Comparison of ENCODE assay signal across 2 fruit fly cellular contexts in the genomic region with DNA sequence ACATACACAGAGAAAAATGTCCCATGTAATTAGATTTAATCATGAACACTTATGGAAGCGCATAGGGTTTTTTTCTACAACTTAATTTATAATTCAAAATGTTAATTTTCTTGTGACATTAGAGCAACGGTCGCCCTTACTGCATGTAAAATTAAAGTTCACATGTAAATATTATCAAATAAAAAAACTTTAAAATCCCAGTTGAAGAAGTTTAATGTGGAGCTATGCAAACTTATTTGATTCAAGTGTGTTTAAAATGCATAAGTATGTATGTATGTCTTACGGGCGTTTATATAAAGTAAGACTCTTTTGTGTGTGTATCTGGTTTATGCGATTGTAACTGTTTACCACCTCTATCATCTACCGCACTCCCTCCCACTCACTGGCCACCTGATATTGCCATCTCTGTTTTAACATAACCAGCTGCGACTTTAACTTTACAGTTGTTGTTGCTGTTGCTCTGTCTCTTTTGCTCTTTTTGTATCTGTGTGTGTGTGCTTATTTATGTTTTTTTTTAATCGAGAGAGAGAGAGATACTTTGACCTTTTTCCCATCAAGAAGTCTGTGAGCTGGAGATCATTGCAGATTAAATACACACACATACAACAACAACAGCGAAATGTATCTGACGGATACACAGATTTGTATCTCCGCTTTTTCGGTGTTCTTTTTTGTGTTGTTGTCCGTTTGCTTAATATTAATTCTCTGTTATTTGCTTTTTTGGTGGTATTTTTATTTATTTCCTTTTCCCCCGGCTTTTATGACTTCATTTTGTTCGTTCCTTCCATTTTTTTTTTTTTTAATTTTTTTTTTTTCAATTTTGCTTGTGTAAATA.
TF ChIP-seq lines count a peak whose summit lies in the region.

No protein-coding gene starts in this region.

TF ChIP-seq in whole organism, embryonic, 481 proteins besides CTCF, POLR2A, EP300 and RAD21 (continued from another document and continues in another):
- TF ChIP-seq Deaf1 (tag; optimal IDR thresholded peaks at IDR 0.05; lab: Kevin White, UChicago): peak; percentile 26
- TF ChIP-seq CG7928 (GFP tag; optimal IDR thresholded peaks at IDR 0.05; lab: Kevin White, UChicago): no peak
- TF ChIP-seq Bdp1 (GFP tag; optimal IDR thresholded peaks at IDR 0.05; lab: Kevin White, UChicago): peak; percentile 79
- peak; percentile 70 for TF ChIP-seq Max (GFP tag; optimal IDR thresholded peaks at IDR 0.05; lab: Kevin White, UChicago)
- TF ChIP-seq CG12299 (tag; optimal IDR thresholded peaks at IDR 0.05; lab: Kevin White, UChicago): peak; percentile 88
- TF ChIP-seq CG2875 (GFP tag; optimal IDR thresholded peaks at IDR 0.05; lab: Kevin White, UChicago): peak; percentile 85
- peak; percentile 97 for TF ChIP-seq nmo (GFP tag; optimal IDR thresholded peaks at IDR 0.05; lab: Kevin White, UChicago)
- TF ChIP-seq bcd (GFP tag; optimal IDR thresholded peaks at IDR 0.05; lab: Kevin White, UChicago): peak; percentile 84
- no peak for TF ChIP-seq CG1024 (GFP tag; IDR thresholded peaks at IDR 0.05; lab: Robert Waterston, UW)
- TF ChIP-seq CrebB (tag; optimal IDR thresholded peaks at IDR 0.05; lab: Kevin White, UChicago): peak; percentile 71
- peak; percentile 91 for TF ChIP-seq Hmr (GFP tag; optimal IDR thresholded peaks at IDR 0.05; lab: Kevin White, UChicago)
- peak; percentile 52 for TF ChIP-seq tgo (GFP tag; IDR thresholded peaks at IDR 0.05; lab: Robert Waterston, UW)
- TF ChIP-seq CG3726 (GFP tag; IDR thresholded peaks at IDR 0.05; lab: Robert Waterston, UW): no peak
- peak; percentile 15 for TF ChIP-seq Fer2 (tag; optimal IDR thresholded peaks at IDR 0.05; lab: Kevin White, UChicago)
- TF ChIP-seq az2 (GFP tag; optimal IDR thresholded peaks at IDR 0.05; lab: Kevin White, UChicago): peak; percentile 90
- no peak for TF ChIP-seq bigmax (GFP tag; optimal IDR thresholded peaks at IDR 0.05; lab: Kevin White, UChicago)
- TF ChIP-seq CG9797 (GFP tag; optimal IDR thresholded peaks at IDR 0.05; lab: Kevin White, UChicago): no peak
- TF ChIP-seq Sin3A (optimal IDR thresholded peaks at IDR 0.05; lab: Kevin White, UChicago): no peak
- peak; percentile 50 for TF ChIP-seq Myb (GFP tag; optimal IDR thresholded peaks at IDR 0.05; lab: Kevin White, UChicago)
- TF ChIP-seq Rfx (GFP tag; IDR thresholded peaks at IDR 0.05; lab: Robert Waterston, UW): peak; percentile 26; the same call in 1 of the 2 replicates
- TF ChIP-seq CG3163 (GFP tag; optimal IDR thresholded peaks at IDR 0.05; lab: Kevin White, UChicago): peak; percentile 3
- TF ChIP-seq dm (GFP tag; optimal IDR thresholded peaks at IDR 0.05; lab: Kevin White, UChicago): peak; percentile 60
- peak; percentile 91 for TF ChIP-seq phol (tag; optimal IDR thresholded peaks at IDR 0.05; lab: Kevin White, UChicago)
- no peak for TF ChIP-seq ase (GFP tag; IDR thresholded peaks at IDR 0.05; lab: Robert Waterston, UW)
- no peak for TF ChIP-seq CkIIα-i1 (GFP tag; IDR thresholded peaks at IDR 0.05; lab: Robert Waterston, UW)
- peak; percentile 96 for TF ChIP-seq Oli (tag; optimal IDR thresholded peaks at IDR 0.05; lab: Kevin White, UChicago)
- TF ChIP-seq lilli (GFP tag; optimal IDR thresholded peaks at IDR 0.05; lab: Kevin White, UChicago): peak; percentile 82
- no peak for TF ChIP-seq MTF-1 (GFP tag; optimal IDR thresholded peaks at IDR 0.05; lab: Kevin White, UChicago; ENCODE audit: borderline replicate concordance)
- TF ChIP-seq tx (GFP tag; optimal IDR thresholded peaks at IDR 0.05; lab: Kevin White, UChicago): peak; percentile 84
- TF ChIP-seq CG2120 (GFP tag; optimal IDR thresholded peaks at IDR 0.05; lab: Kevin White, UChicago): peak; percentile 80
- peak; percentile 97 for TF ChIP-seq gem (tag; optimal IDR thresholded peaks at IDR 0.05; lab: Kevin White, UChicago)
- no peak for TF ChIP-seq usp (GFP tag; optimal IDR thresholded peaks at IDR 0.05; lab: Kevin White, UChicago)
- no peak for TF ChIP-seq Lpt (GFP tag; optimal IDR thresholded peaks at IDR 0.05; lab: Kevin White, UChicago)
- no peak for TF ChIP-seq Opbp (GFP tag; IDR thresholded peaks at IDR 0.05; lab: Robert Waterston, UW; ENCODE audit: partially characterized antibody)
- peak; percentile 94 for TF ChIP-seq CG30403 (GFP tag; optimal IDR thresholded peaks at IDR 0.05; lab: Kevin White, UChicago)
- no peak for TF ChIP-seq CG1647 (GFP tag; optimal IDR thresholded peaks at IDR 0.05; lab: Kevin White, UChicago)
- TF ChIP-seq run (tag; optimal IDR thresholded peaks at IDR 0.05; lab: Kevin White, UChicago): peak; percentile 88
- TF ChIP-seq CG18619 (GFP tag; optimal IDR thresholded peaks at IDR 0.05; lab: Kevin White, UChicago): peak; percentile 86
- TF ChIP-seq CG15479 (GFP tag; optimal IDR thresholded peaks at IDR 0.05; lab: Kevin White, UChicago): peak; percentile 38
- TF ChIP-seq CG9932 (GFP tag; IDR thresholded peaks at IDR 0.05; lab: Robert Waterston, UW): no peak
- TF ChIP-seq CG13296 (GFP tag; optimal IDR thresholded peaks at IDR 0.05; lab: Kevin White, UChicago): peak; percentile 71
- TF ChIP-seq h (optimal IDR thresholded peaks at IDR 0.05; lab: Kevin White, UChicago): no peak
- TF ChIP-seq hth (optimal IDR thresholded peaks at IDR 0.05; lab: Kevin White, UChicago): no peak
- peak; percentile 51 for TF ChIP-seq Antp (GFP tag; optimal IDR thresholded peaks at IDR 0.05; lab: Kevin White, UChicago)
- peak; percentile 8 for TF ChIP-seq gro (GFP tag; optimal IDR thresholded peaks at IDR 0.05; lab: Kevin White, UChicago)
- peak; percentile 81 for TF ChIP-seq pnt (GFP tag; optimal IDR thresholded peaks at IDR 0.05; lab: Kevin White, UChicago)
- TF ChIP-seq dimm (GFP tag; IDR thresholded peaks at IDR 0.05; lab: Robert Waterston, UW): 0 out of 2 replicates have a peak, but pooled peaks have one; percentile 17
- TF ChIP-seq CG7786 (GFP tag; optimal IDR thresholded peaks at IDR 0.05; lab: Kevin White, UChicago): peak; percentile 75
- TF ChIP-seq dmrt99B (tag; optimal IDR thresholded peaks at IDR 0.05; lab: Kevin White, UChicago): peak; percentile 97
- peak; percentile 94 for TF ChIP-seq CG8924 (tag; optimal IDR thresholded peaks at IDR 0.05; lab: Kevin White, UChicago)
- TF ChIP-seq CG31224 (GFP tag; IDR thresholded peaks at IDR 0.05; lab: Robert Waterston, UW): peak; percentile 45
- peak; percentile 33 for TF ChIP-seq CG10274 (GFP tag; optimal IDR thresholded peaks at IDR 0.05; lab: Kevin White, UChicago)
- TF ChIP-seq CG10267 (tag; optimal IDR thresholded peaks at IDR 0.05; lab: Kevin White, UChicago): peak; percentile 70
- peak; percentile 44; the same call in 1 of the 2 replicates for TF ChIP-seq ranshi (GFP tag; IDR thresholded peaks at IDR 0.05; lab: Robert Waterston, UW)
- TF ChIP-seq dan (GFP tag; IDR thresholded peaks at IDR 0.05; lab: Robert Waterston, UW): no peak
- no peak for TF ChIP-seq Dll (GFP tag; IDR thresholded peaks at IDR 0.05; lab: Robert Waterston, UW; ENCODE audit: partially characterized antibody)
- 0 out of 2 replicates have a peak, but pooled peaks have one; percentile 13 for TF ChIP-seq CG7372 (GFP tag; IDR thresholded peaks at IDR 0.05; lab: Robert Waterston, UW)
- TF ChIP-seq Fer1 (GFP tag; optimal IDR thresholded peaks at IDR 0.05; lab: Kevin White, UChicago): peak; percentile 79
- TF ChIP-seq Stat92E (GFP tag; optimal IDR thresholded peaks at IDR 0.05; lab: Kevin White, UChicago): no peak
- peak; percentile 81 for TF ChIP-seq so (GFP tag; IDR thresholded peaks at IDR 0.05; lab: Robert Waterston, UW)

TF ChIP-seq in whole organism, prepupa, 60 proteins besides CTCF, POLR2A, EP300 and RAD21 (continued from another document):
- TF ChIP-seq CG32006 (GFP tag; optimal IDR thresholded peaks at IDR 0.05; lab: Kevin White, UChicago) (peak; percentile 96), svp (GFP tag; lab: Kevin White, UChicago) (peak; percentile 95), eg (GFP tag; IDR thresholded peaks at IDR 0.05; lab: Robert Waterston, UW) (peak; percentile 70), CG6276 (GFP tag; optimal IDR thresholded peaks at IDR 0.05; lab: Kevin White, UChicago) (peak; percentile 72), CG11762 (GFP tag; optimal IDR thresholded peaks at IDR 0.05; lab: Kevin White, UChicago; ENCODE audit: insufficient read depth) (peak; percentile 48), CG6854 (GFP tag; optimal IDR thresholded peaks at IDR 0.05; lab: Kevin White, UChicago) (no peak), CG6792 (GFP tag; optimal IDR thresholded peaks at IDR 0.05; lab: Kevin White, UChicago) (peak; percentile 90), CG8119 (GFP tag; IDR thresholded peaks at IDR 0.05; lab: Robert Waterston, UW) (peak; percentile 91), CG9139 (GFP tag; optimal IDR thresholded peaks at IDR 0.05; lab: Kevin White, UChicago) (peak; percentile 50), dsx (GFP tag; optimal IDR thresholded peaks at IDR 0.05; lab: Kevin White, UChicago; ENCODE audit: poor library complexity, severe bottlenecking) (peak; percentile 85), CG15336 (GFP tag; IDR thresholded peaks at IDR 0.05; lab: Robert Waterston, UW) (peak; percentile 88), Hr38 (GFP tag; optimal IDR thresholded peaks at IDR 0.05; lab: Kevin White, UChicago) (no peak), CG8319 (GFP tag; optimal IDR thresholded peaks at IDR 0.05; lab: Kevin White, UChicago) (peak; percentile 63)
